Fruit fly (Drosophila melanogaster) whole organism, pupa: ENCODE results near the gene CG10561.

Source experiments
- CG10348 ChIP-seq: fragments of 200-800 bp; sonication (Bioruptor generic); IDR thresholded peaks from 2 replicates; pipeline ENCODE4 v1.3.6; 2022; ENCODE audit warnings: missing biosample characterization, missing genetic modification characterization
- CG12605 ChIP-seq: fragments of 200-800 bp; sonication (Bioruptor generic); IDR thresholded peaks from 2 replicates; pipeline ENCODE4 v1.3.6; 2022; ENCODE audit warnings: missing biosample characterization, missing genetic modification characterization
- CG14655 ChIP-seq: fragments of 200-800 bp; sonication (Bioruptor generic); optimal IDR thresholded peaks from 3 replicates; lab custom pipeline; 2017; ENCODE audit warnings: mild to moderate bottlenecking, missing biosample characterization, missing genetic modification reagents, missing genetic modification characterization
- CG15710 ChIP-seq: fragments of 200-800 bp; sonication (Bioruptor generic); optimal IDR thresholded peaks from 2 replicates; lab custom pipeline; 2018; ENCODE audit warnings: missing biosample characterization, mild to moderate bottlenecking, missing genetic modification characterization, moderate library complexity
- CG17806 ChIP-seq: fragments of 200-800 bp; sonication (Bioruptor generic); optimal IDR thresholded peaks from 2 replicates; lab custom pipeline; 2018; ENCODE audit warnings: missing biosample characterization, mild to moderate bottlenecking, missing genetic modification characterization, moderate library complexity
- CG8159 ChIP-seq: fragments of 200-800 bp; sonication (Bioruptor generic); optimal IDR thresholded peaks from 3 replicates; lab custom pipeline; 2018; ENCODE audit warnings: missing biosample characterization, mild to moderate bottlenecking, missing genetic modification characterization, moderate library complexity
- EcR ChIP-seq: fragments of 200-800 bp; sonication (Bioruptor generic); optimal IDR thresholded peaks from 3 replicates; lab custom pipeline; 2019; ENCODE audit warnings: missing biosample characterization, missing genetic modification characterization, mild to moderate bottlenecking, moderate library complexity, missing genetic modification reagents
- Ets98B ChIP-seq: fragments of 200-800 bp; sonication (Bioruptor generic); IDR thresholded peaks from 2 replicates; pipeline ENCODE4 v1.3.6; 2022; ENCODE audit warnings: missing biosample characterization, missing genetic modification characterization
- Snoo ChIP-seq: fragments of 200-800 bp; sonication (Bioruptor generic); optimal IDR thresholded peaks from 3 replicates; lab custom pipeline; 2017; ENCODE audit warnings: missing biosample characterization, mild to moderate bottlenecking, missing genetic modification characterization, inconsistent platforms

dm6 chr2L:19083320-19083764 lies 30.9 kb upstream of the CG10561 start:
- TF ChIP-seq CG14655 (GFP tag; lab: Kevin White, UChicago) (no peak), Snoo (tag; lab: Kevin White, UChicago) (no peak), CG10348 (GFP tag; lab: Robert Waterston, UW) (no peak), CG15710 (tag; lab: Kevin White, UChicago) (no peak), CG17806 (tag; lab: Kevin White, UChicago) (no peak), CG12605 (GFP tag; lab: Robert Waterston, UW) (no peak), Ets98B (GFP tag; lab: Robert Waterston, UW) (no peak), EcR (GFP tag; lab: Kevin White, UChicago) (no peak), CG8159 (tag; lab: Kevin White, UChicago) (no peak)
